Worm (Caenorhabditis elegans) whole organism, mixed stage, embryonic: ENCODE results near the gene sucl-2.

ENCODE experiments used
- M03D4.4 ChIP-seq: sonication (generic microtip); optimal IDR thresholded peaks from 2 replicates; lab custom pipeline; 2017; ENCODE audit warnings: mild to moderate bottlenecking, missing genetic modification characterization, missing compliant biosample characterization
- bed-3 ChIP-seq: fragments of 200-800 bp; sonication (Bioruptor generic); optimal IDR thresholded peaks from 3 replicates; lab custom pipeline; 2018; ENCODE audit warnings: mild to moderate bottlenecking, missing genetic modification characterization, moderate library complexity, missing compliant biosample characterization
- blmp-1 ChIP-seq: fragments of 150-350 bp; optimal IDR thresholded peaks from 2 replicates; lab custom pipeline; 2014; ENCODE audit warnings: missing biosample characterization, missing genetic modification characterization
- ceh-39 ChIP-seq: fragments of 150-350 bp; optimal IDR thresholded peaks from 2 replicates; lab custom pipeline; 2014; ENCODE audit warnings: missing biosample characterization, missing genetic modification characterization
- ceh-43 ChIP-seq: fragments of 200-800 bp; sonication (Bioruptor generic); optimal IDR thresholded peaks from 2 replicates; lab custom pipeline; 2018; ENCODE audit warnings: mild to moderate bottlenecking, missing genetic modification characterization, moderate library complexity, missing compliant biosample characterization
- ceh-83 ChIP-seq: fragments of 200-800 bp; sonication (Bioruptor generic); optimal IDR thresholded peaks from 2 replicates; lab custom pipeline; 2018; ENCODE audit warnings: mild to moderate bottlenecking, missing genetic modification characterization, missing compliant biosample characterization
- ces-1 ChIP-seq: fragments of 150-350 bp; optimal IDR thresholded peaks from 2 replicates; lab custom pipeline; 2014; ENCODE audit warnings: missing biosample characterization, missing genetic modification reagents, missing genetic modification characterization
- cnd-1 ChIP-seq: fragments of 200-800 bp; sonication (Bioruptor generic); optimal IDR thresholded peaks from 2 replicates; lab custom pipeline; 2018; ENCODE audit warnings: mild to moderate bottlenecking, missing genetic modification characterization, missing compliant biosample characterization
- drap-1 ChIP-seq: fragments of 200-800 bp; sonication (Bioruptor generic); optimal IDR thresholded peaks from 3 replicates; lab custom pipeline; 2018; ENCODE audit warnings: mild to moderate bottlenecking, missing genetic modification characterization, missing compliant biosample characterization
- elt-1 ChIP-seq: sonication (generic microtip); optimal IDR thresholded peaks from 2 replicates; lab custom pipeline; 2017; ENCODE audit warnings: missing genetic modification characterization, mild to moderate bottlenecking, missing compliant biosample characterization, antibody characterized with exemption, moderate library complexity, borderline replicate concordance; ENCODE audit not compliant: insufficient read depth
- elt-3 ChIP-seq: fragments of 150-350 bp; optimal IDR thresholded peaks from 2 replicates; lab custom pipeline; 2014; ENCODE audit warnings: missing biosample characterization, missing genetic modification characterization
- flh-1 ChIP-seq: fragments of 200-800 bp; sonication (Bioruptor generic); optimal IDR thresholded peaks from 2 replicates; lab custom pipeline; 2018; ENCODE audit warnings: mild to moderate bottlenecking, missing genetic modification characterization, moderate library complexity, missing compliant biosample characterization
- ham-2 ChIP-seq: fragments of 200-800 bp; sonication (Bioruptor generic); optimal IDR thresholded peaks from 2 replicates; lab custom pipeline; 2018; ENCODE audit warnings: mild to moderate bottlenecking, missing genetic modification characterization, missing compliant biosample characterization
- hlh-1 ChIP-seq: fragments of 150-350 bp; optimal IDR thresholded peaks from 2 replicates; lab custom pipeline; 2014; ENCODE audit warnings: missing biosample characterization, missing genetic modification reagents, missing genetic modification characterization
- lin-13 ChIP-seq: fragments of 150-350 bp; optimal IDR thresholded peaks from 2 replicates; lab custom pipeline; 2014; ENCODE audit warnings: missing biosample characterization, missing genetic modification characterization
- lin-32 ChIP-seq: fragments of 200-800 bp; sonication (Bioruptor generic); optimal IDR thresholded peaks from 2 replicates; lab custom pipeline; 2018; ENCODE audit warnings: mild to moderate bottlenecking, missing genetic modification characterization, missing compliant biosample characterization
- mab-5 ChIP-seq: fragments of 150-350 bp; optimal IDR thresholded peaks from 2 replicates; lab custom pipeline; 2014; ENCODE audit warnings: missing biosample characterization, missing genetic modification characterization
- mls-2 ChIP-seq: sonication (generic microtip); optimal IDR thresholded peaks from 2 replicates; lab custom pipeline; 2016; ENCODE audit warnings: mild to moderate bottlenecking, missing genetic modification characterization, moderate library complexity, missing compliant biosample characterization
- nhr-12 ChIP-seq: fragments of 150-350 bp; optimal IDR thresholded peaks from 2 replicates; lab custom pipeline; 2014; ENCODE audit warnings: missing biosample characterization, missing genetic modification characterization
- nhr-2 ChIP-seq: fragments of 150-350 bp; optimal IDR thresholded peaks from 2 replicates; lab custom pipeline; 2014; ENCODE audit warnings: missing biosample characterization, missing genetic modification characterization
- nhr-237 ChIP-seq: fragments of 150-350 bp; optimal IDR thresholded peaks from 2 replicates; lab custom pipeline; 2014; ENCODE audit warnings: missing biosample characterization, missing genetic modification characterization
- nhr-28 ChIP-seq: fragments of 150-350 bp; optimal IDR thresholded peaks from 2 replicates; lab custom pipeline; 2014; ENCODE audit warnings: missing biosample characterization, missing genetic modification characterization
- nhr-76 ChIP-seq: sonication (generic microtip); optimal IDR thresholded peaks from 2 replicates; lab custom pipeline; 2017; ENCODE audit warnings: missing biosample characterization, missing genetic modification characterization
- pha-4 ChIP-seq: fragments of 150-350 bp; optimal IDR thresholded peaks from 2 replicates; lab custom pipeline; 2018; ENCODE audit warnings: missing biosample characterization, missing genetic modification reagents, missing genetic modification characterization
- sem-2 ChIP-seq: fragments of 200-800 bp; sonication (Bioruptor generic); optimal IDR thresholded peaks from 2 replicates; lab custom pipeline; 2018; ENCODE audit warnings: mild to moderate bottlenecking, missing genetic modification characterization, missing compliant biosample characterization
- snpc-4 ChIP-seq: fragments of 150-350 bp; optimal IDR thresholded peaks from 2 replicates; lab custom pipeline; 2014; ENCODE audit warnings: missing biosample characterization, missing genetic modification characterization
- sptf-1 ChIP-seq: sonication (generic microtip); optimal IDR thresholded peaks from 2 replicates; lab custom pipeline; 2017; ENCODE audit warnings: mild to moderate bottlenecking, missing genetic modification characterization, moderate library complexity, missing compliant biosample characterization
- tbx-8 ChIP-seq: fragments of 200-800 bp; sonication (Bioruptor generic); optimal IDR thresholded peaks from 2 replicates; lab custom pipeline; 2018; ENCODE audit warnings: mild to moderate bottlenecking, missing genetic modification characterization, moderate library complexity, missing compliant biosample characterization
- unc-120 ChIP-seq: sonication (generic microtip); optimal IDR thresholded peaks from 2 replicates; lab custom pipeline; 2017; ENCODE audit warnings: missing genetic modification characterization, missing compliant biosample characterization; ENCODE audit not compliant: poor library complexity, severe bottlenecking
- unc-39 ChIP-seq: fragments of 150-350 bp; optimal IDR thresholded peaks from 2 replicates; lab custom pipeline; 2014; ENCODE audit warnings: missing biosample characterization, missing genetic modification characterization
- unc-62 ChIP-seq: fragments of 150-350 bp; optimal IDR thresholded peaks from 2 replicates; lab custom pipeline; 2014; ENCODE audit warnings: missing biosample characterization, missing genetic modification reagents, missing genetic modification characterization
- zip-8 ChIP-seq: fragments of 150-350 bp; optimal IDR thresholded peaks from 2 replicates; lab custom pipeline; 2014; ENCODE audit warnings: missing biosample characterization, missing genetic modification characterization
- ztf-11 ChIP-seq: fragments of 150-350 bp; optimal IDR thresholded peaks from 2 replicates; lab custom pipeline; 2014; ENCODE audit warnings: missing biosample characterization, missing genetic modification characterization

sucl-2 gene

DNA sequence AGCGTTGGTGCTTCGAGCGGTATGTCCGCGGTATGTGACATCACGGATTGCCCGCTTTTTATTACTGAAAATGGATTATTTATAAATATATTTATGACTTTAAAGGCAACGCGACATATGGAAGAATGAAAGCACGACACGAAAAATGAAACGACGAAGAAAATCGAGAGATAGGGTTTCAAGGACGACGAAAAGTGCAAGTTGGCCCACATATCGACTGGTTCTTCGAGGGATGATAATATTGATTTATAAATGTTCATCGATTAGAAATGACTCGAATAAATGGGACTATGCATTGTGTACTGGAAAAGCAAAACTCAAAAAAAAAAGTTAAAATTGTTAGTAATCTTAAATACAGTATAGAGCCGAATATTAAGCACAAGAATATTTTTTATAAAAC is 14.5 kb downstream of the sucl-2 start, which contains the start of gene zer-1:
Gene zer-1, minus strand, starts transcription at position 68 of the 400 bp plus-strand sequence.
- no peak for TF ChIP-seq blmp-1 (tag; lab: Kevin White, UChicago)
- TF ChIP-seq mab-5 = no peak
- no peak for TF ChIP-seq snpc-4 (tag; lab: Kevin White, UChicago)
- TF ChIP-seq tbx-8 (GFP tag; lab: Kevin White, UChicago) = no peak
- TF ChIP-seq lin-13 = no peak
- TF ChIP-seq nhr-237 = no peak
- TF ChIP-seq hlh-1 (tag; lab: Kevin White, UChicago) = no peak
- TF ChIP-seq unc-39 (tag; lab: Kevin White, UChicago) = no peak
- TF ChIP-seq elt-1 (tag; lab: Kevin White, UChicago) = no peak
- no peak for TF ChIP-seq nhr-12
- TF ChIP-seq ces-1 (GFP tag; lab: Kevin White, UChicago) = no peak

DNA sequence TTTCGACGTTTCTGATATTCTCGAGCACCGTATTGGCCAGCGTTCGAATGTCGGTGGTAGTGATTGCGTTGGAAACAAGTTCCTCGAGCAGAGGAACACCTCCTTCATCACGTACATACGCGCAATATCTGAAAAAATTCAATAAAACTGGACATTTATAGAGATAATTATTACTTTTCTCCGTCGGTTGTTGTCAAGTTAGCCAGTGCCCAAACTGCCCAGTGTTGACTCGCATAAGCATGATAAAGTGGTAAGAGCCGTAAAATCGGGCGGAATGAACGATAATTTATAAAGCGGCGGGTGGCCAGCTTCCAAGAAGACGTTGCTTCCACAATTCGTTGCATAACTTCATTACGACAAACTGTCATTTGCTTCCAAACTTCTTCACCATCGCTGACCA is 17.6 kb downstream of the sucl-2 start:
- TF ChIP-seq drap-1 (GFP tag; lab: Kevin White, UChicago) = no peak
- TF ChIP-seq M03D4.4 (tag; lab: Kevin White, UChicago) = no peak
- no peak for TF ChIP-seq lin-13
- TF ChIP-seq bed-3 (GFP tag; lab: Kevin White, UChicago) = no peak
- TF ChIP-seq nhr-28 (tag; lab: Kevin White, UChicago) = no peak
- TF ChIP-seq ceh-39 (tag; lab: Kevin White, UChicago) = no peak
- TF ChIP-seq snpc-4 (tag; lab: Kevin White, UChicago) = no peak
- TF ChIP-seq unc-62 (GFP tag; lab: Kevin White, UChicago) = no peak
- no peak for TF ChIP-seq ham-2
- no peak for TF ChIP-seq flh-1 (GFP tag; lab: Kevin White, UChicago)
- no peak for TF ChIP-seq nhr-237
- no peak for TF ChIP-seq ceh-83 (GFP tag; lab: Kevin White, UChicago)
- TF ChIP-seq nhr-76 (tag; lab: Kevin White, UChicago) = no peak
- no peak for TF ChIP-seq sptf-1 (tag; lab: Kevin White, UChicago)
- no peak for TF ChIP-seq blmp-1 (tag; lab: Kevin White, UChicago)
- no peak for TF ChIP-seq cnd-1 (tag; lab: Kevin White, UChicago)
- TF ChIP-seq elt-1 (tag; lab: Kevin White, UChicago) = no peak
- no peak for TF ChIP-seq ces-1 (GFP tag; lab: Kevin White, UChicago)
- TF ChIP-seq lin-32 (GFP tag; lab: Kevin White, UChicago) = no peak
- TF ChIP-seq, all 35 proteins: peak for 0

DNA sequence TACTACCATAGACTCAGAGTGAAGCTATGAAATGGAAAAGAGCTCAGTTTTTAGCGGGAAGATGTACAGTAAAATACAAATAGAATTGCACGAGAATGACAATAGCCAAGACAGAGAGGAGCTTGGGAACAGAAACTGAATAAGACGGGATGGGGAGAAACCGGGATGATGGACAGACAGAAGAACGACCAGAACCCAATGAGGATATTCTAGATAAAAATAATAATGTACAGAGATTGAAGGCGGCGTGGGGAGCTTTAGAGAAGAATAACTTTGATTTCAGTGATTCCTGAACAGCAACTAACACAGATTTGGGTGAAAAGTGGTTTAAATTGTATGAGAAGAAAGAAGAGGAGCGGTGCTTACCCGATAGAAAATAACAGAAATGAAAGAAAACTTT is 19.8 kb downstream of the sucl-2 start:
- TF ChIP-seq ceh-39 (tag; lab: Kevin White, UChicago) = no peak
- no peak for TF ChIP-seq lin-13
- no peak for TF ChIP-seq unc-62 (GFP tag; lab: Kevin White, UChicago)
- no peak for TF ChIP-seq elt-3 (tag; lab: Kevin White, UChicago)
- no peak for TF ChIP-seq cnd-1 (tag; lab: Kevin White, UChicago)
- no peak for TF ChIP-seq unc-120 (tag; lab: Kevin White, UChicago)
- TF ChIP-seq snpc-4 (tag; lab: Kevin White, UChicago) = no peak
- no peak for TF ChIP-seq ceh-43 (GFP tag; lab: Kevin White, UChicago)
- TF ChIP-seq pha-4 = no peak
- no peak for TF ChIP-seq flh-1 (GFP tag; lab: Kevin White, UChicago)
- no peak for TF ChIP-seq bed-3 (GFP tag; lab: Kevin White, UChicago)
- no peak for TF ChIP-seq mls-2 (tag; lab: Kevin White, UChicago)

DNA sequence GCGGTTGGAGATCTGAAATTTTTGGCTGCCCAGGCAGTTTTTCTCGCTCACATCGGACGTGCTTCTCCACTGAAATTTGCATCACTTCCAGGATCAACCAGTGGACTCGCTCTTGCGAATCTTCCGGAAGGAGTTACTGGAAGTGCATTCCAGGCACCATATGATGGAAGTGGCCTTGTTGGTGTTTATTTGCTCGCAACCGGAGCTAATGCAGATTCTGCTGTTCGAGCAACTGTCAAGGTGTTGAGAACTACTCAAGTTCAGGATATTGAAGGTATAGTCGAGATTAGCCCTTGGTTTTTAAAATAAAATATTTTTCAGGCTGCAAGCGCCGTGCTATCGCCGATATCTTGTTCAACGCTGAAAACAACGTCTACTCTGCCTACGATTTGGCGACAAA is 20.4 kb downstream of the sucl-2 start:
- TF ChIP-seq unc-62 (GFP tag; lab: Kevin White, UChicago) = no peak
- TF ChIP-seq nhr-28 (tag; lab: Kevin White, UChicago) = no peak
- no peak for TF ChIP-seq unc-39 (tag; lab: Kevin White, UChicago)
- TF ChIP-seq ceh-83 (GFP tag; lab: Kevin White, UChicago) = no peak
- TF ChIP-seq lin-13 = no peak
- TF ChIP-seq lin-32 (GFP tag; lab: Kevin White, UChicago) = no peak
- no peak for TF ChIP-seq bed-3 (GFP tag; lab: Kevin White, UChicago)
- no peak for TF ChIP-seq zip-8 (tag; lab: Kevin White, UChicago)
- TF ChIP-seq nhr-2 (tag; lab: Kevin White, UChicago) = no peak
- no peak for TF ChIP-seq elt-3 (tag; lab: Kevin White, UChicago)
- no peak for TF ChIP-seq ztf-11 (tag; lab: Kevin White, UChicago)
- no peak for TF ChIP-seq sptf-1 (tag; lab: Kevin White, UChicago)
- TF ChIP-seq cnd-1 (tag; lab: Kevin White, UChicago) = no peak
- TF ChIP-seq ham-2 = no peak
- no peak for TF ChIP-seq sem-2 (GFP tag; lab: Kevin White, UChicago)
